Fruit fly (Drosophila melanogaster): ENCODE data around the gene CG3618.

DNA sequence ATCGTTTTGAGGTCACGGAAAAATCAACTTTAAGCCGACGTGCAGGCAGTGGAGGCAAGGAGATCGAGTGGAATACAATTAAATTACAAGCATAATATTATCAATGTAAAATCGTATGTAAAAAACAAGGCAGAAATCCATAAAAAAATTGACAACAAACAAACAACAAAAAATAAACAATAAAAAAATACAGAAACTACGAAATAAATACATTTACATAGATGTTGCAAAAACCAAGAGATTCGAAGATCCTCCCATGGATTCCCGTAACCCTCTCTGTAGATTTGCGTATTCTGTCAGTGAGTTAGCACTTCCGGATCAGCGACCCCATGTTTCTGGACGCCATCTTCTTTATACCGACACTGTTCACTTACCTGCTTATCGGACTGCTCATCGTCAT is 20.0 kb upstream of the CG3618 start, which contains the start of gene CG3288:
- no peak for TF ChIP-seq h (optimal IDR thresholded peaks at IDR 0.05)
- no peak for TF ChIP-seq psq (optimal IDR thresholded peaks at IDR 0.05)
- TF ChIP-seq Sin3A (optimal IDR thresholded peaks at IDR 0.05) = no peak
- no peak for TF ChIP-seq Myc (optimal IDR thresholded peaks at IDR 0.05)
- TF ChIP-seq insv (optimal IDR thresholded peaks at IDR 0.05) = no peak

Data from Kc167 (cell line).